Worm (Caenorhabditis elegans) whole organism, L2 larva: ENCODE data around the gene vti-1.
"Not testable (repeated sequence)": the region's sequence is repeated elsewhere in the genome, so short reads cannot be mapped to it uniquely, and the experiment has no call there.

Experiments used
- F13H6.1 ChIP-seq: sonication (generic microtip); optimal IDR thresholded peaks from 2 replicates; lab custom pipeline; 2016; ENCODE audit warnings: missing genetic modification characterization, missing compliant biosample characterization
- R02D3.7 ChIP-seq: fragments of 150-350 bp; optimal IDR thresholded peaks from 2 replicates; lab custom pipeline; 2014; ENCODE audit warnings: missing biosample characterization, missing genetic modification characterization
- Y55F3AM.14 ChIP-seq: fragments of 200-800 bp; sonication (Bioruptor generic); optimal IDR thresholded peaks from 2 replicates; lab custom pipeline; 2018; ENCODE audit warnings: mild to moderate bottlenecking, missing genetic modification characterization, missing compliant biosample characterization
- ZK546.5 ChIP-seq: sonication (generic microtip); optimal IDR thresholded peaks from 2 replicates; lab custom pipeline; 2017; ENCODE audit warnings: missing biosample characterization, missing genetic modification characterization
- alr-1 ChIP-seq: fragments of 150-350 bp; optimal IDR thresholded peaks from 2 replicates; lab custom pipeline; 2014; ENCODE audit warnings: missing biosample characterization, missing genetic modification characterization
- aly-2 ChIP-seq: fragments of 150-350 bp; optimal IDR thresholded peaks from 2 replicates; lab custom pipeline; 2014; ENCODE audit warnings: missing biosample characterization, missing genetic modification characterization
- crh-2 ChIP-seq: sonication (generic microtip); optimal IDR thresholded peaks from 2 replicates; lab custom pipeline; 2017; ENCODE audit warnings: missing biosample characterization, missing genetic modification characterization
- dmd-4 ChIP-seq: sonication (generic microtip); optimal IDR thresholded peaks from 2 replicates; lab custom pipeline; 2017; ENCODE audit warnings: missing biosample characterization, missing genetic modification characterization
- elt-1 ChIP-seq: fragments of 150-350 bp; optimal IDR thresholded peaks from 2 replicates; lab custom pipeline; 2014; ENCODE audit warnings: missing biosample characterization, missing genetic modification characterization
- fos-1 ChIP-seq: fragments of 150-350 bp; optimal IDR thresholded peaks from 2 replicates; lab custom pipeline; 2014; ENCODE audit warnings: missing biosample characterization, missing genetic modification characterization
- gmeb-1 ChIP-seq: fragments of 150-350 bp; optimal IDR thresholded peaks from 2 replicates; lab custom pipeline; 2014; ENCODE audit warnings: missing biosample characterization, missing genetic modification characterization
- lin-11 ChIP-seq: fragments of 150-350 bp; sonication (generic microtip); optimal IDR thresholded peaks from 2 replicates; lab custom pipeline; 2014; ENCODE audit warnings: missing biosample characterization, missing genetic modification characterization, inconsistent platforms, mixed read lengths
- lin-39 ChIP-seq: fragments of 150-350 bp; optimal IDR thresholded peaks from 2 replicates; lab custom pipeline; 2014; ENCODE audit warnings: missing biosample characterization, missing genetic modification reagents, missing genetic modification characterization
- mab-5 ChIP-seq: fragments of 150-350 bp; optimal IDR thresholded peaks from 2 replicates; lab custom pipeline; 2014; ENCODE audit warnings: missing biosample characterization, missing genetic modification characterization
- mbf-1 ChIP-seq: sonication (generic microtip); optimal IDR thresholded peaks from 2 replicates; lab custom pipeline; 2017; ENCODE audit warnings: missing biosample characterization, missing genetic modification characterization
- mdl-1 ChIP-seq, 2 experiments: fragments of 150-350 bp in 1 of 2; sonication (generic microtip) in 1 of 2; optimal IDR thresholded peaks; 2 replicates each; lab custom pipeline; 2017; ENCODE audit warnings: missing biosample characterization in 2 of 2, missing genetic modification characterization in 2 of 2
- nhr-10 ChIP-seq: sonication (generic microtip); optimal IDR thresholded peaks from 2 replicates; lab custom pipeline; 2017; ENCODE audit warnings: missing biosample characterization, missing genetic modification characterization
- nhr-11 ChIP-seq: fragments of 150-350 bp; optimal IDR thresholded peaks from 2 replicates; lab custom pipeline; 2014; ENCODE audit warnings: missing biosample characterization, missing genetic modification characterization
- nhr-129 ChIP-seq: fragments of 150-350 bp; optimal IDR thresholded peaks from 2 replicates; lab custom pipeline; 2014; ENCODE audit warnings: missing biosample characterization, missing genetic modification characterization
- nhr-21 ChIP-seq: fragments of 150-350 bp; optimal IDR thresholded peaks from 2 replicates; lab custom pipeline; 2014; ENCODE audit warnings: missing biosample characterization, missing genetic modification characterization
- nhr-23 ChIP-seq: fragments of 150-350 bp; optimal IDR thresholded peaks from 2 replicates; lab custom pipeline; 2014; ENCODE audit warnings: missing biosample characterization, missing genetic modification reagents, missing genetic modification characterization
- nhr-237 ChIP-seq: fragments of 150-350 bp; optimal IDR thresholded peaks from 2 replicates; lab custom pipeline; 2014; ENCODE audit warnings: missing biosample characterization, missing genetic modification characterization
- nhr-25 ChIP-seq: fragments of 150-350 bp; sonication (generic microtip); optimal IDR thresholded peaks from 3 replicates; lab custom pipeline; 2014; ENCODE audit warnings: missing biosample characterization, missing genetic modification characterization
- nhr-6 ChIP-seq: fragments of 150-350 bp; optimal IDR thresholded peaks from 2 replicates; lab custom pipeline; 2014; ENCODE audit warnings: missing biosample characterization, missing genetic modification characterization
- peb-1 ChIP-seq: fragments of 150-350 bp; optimal IDR thresholded peaks from 2 replicates; lab custom pipeline; 2014; ENCODE audit warnings: missing biosample characterization, missing genetic modification characterization
- sem-4 ChIP-seq: fragments of 150-350 bp; optimal IDR thresholded peaks from 2 replicates; lab custom pipeline; 2014; ENCODE audit warnings: missing biosample characterization, missing genetic modification reagents, missing genetic modification characterization
- sma-3 ChIP-seq: sonication (generic microtip); optimal IDR thresholded peaks from 2 replicates; lab custom pipeline; 2016; ENCODE audit warnings: missing genetic modification reagents, missing genetic modification characterization, missing compliant biosample characterization
- sma-9 ChIP-seq, 2 experiments: fragments of 150-350 bp in 1 of 2; sonication (generic microtip) in 1 of 2; optimal IDR thresholded peaks; 2 replicates each; lab custom pipeline; 2014 to 2016; ENCODE audit warnings: missing genetic modification characterization in 2 of 2, mild to moderate bottlenecking in 1 of 2, missing biosample characterization in 1 of 2, missing compliant biosample characterization in 1 of 2, missing genetic modification reagents in 1 of 2, moderate library complexity in 1 of 2
- unc-39 ChIP-seq: fragments of 150-350 bp; optimal IDR thresholded peaks from 2 replicates; lab custom pipeline; 2014; ENCODE audit warnings: missing biosample characterization, missing genetic modification characterization
- unc-62 ChIP-seq: fragments of 150-350 bp; optimal IDR thresholded peaks from 2 replicates; lab custom pipeline; 2014; ENCODE audit warnings: missing biosample characterization, missing genetic modification reagents, missing genetic modification characterization
- zag-1 ChIP-seq: fragments of 150-350 bp; optimal IDR thresholded peaks from 2 replicates; lab custom pipeline; 2014; ENCODE audit warnings: missing biosample characterization, missing genetic modification characterization
- ztf-1 ChIP-seq: fragments of 200-800 bp; sonication (Bioruptor generic); conservative IDR thresholded peaks from 2 replicates; pipeline ENCODE4 v1.3.6; 2022; ENCODE audit warnings: missing genetic modification characterization, missing compliant biosample characterization

vti-1 gene

ce11 chrIV:14782211-14782610 is 15.7 kb upstream of the vti-1 start, which contains the start of gene Y57G11C.1130:
Gene Y57G11C.1130, plus strand, starts transcription at chrIV:14782511.
- TF ChIP-seq zag-1 (tag; lab: Kevin White, UChicago) (no peak), R02D3.7 (tag; lab: Kevin White, UChicago) (no peak), unc-39 (tag; lab: Kevin White, UChicago) (no peak), mdl-1 (tag; optimal IDR thresholded peaks at IDR 0.05; lab: Kevin White, UChicago) (no peak), nhr-6 (tag; lab: Kevin White, UChicago) (no peak), lin-11 (tag; lab: Kevin White, UChicago) (no peak), crh-2 (tag; lab: Kevin White, UChicago) (no peak), aly-2 (tag; lab: Kevin White, UChicago) (no peak), nhr-25 (tag; lab: Kevin White, UChicago) (no peak), nhr-129 (no peak), fos-1 (no peak), nhr-11 (tag; lab: Kevin White, UChicago) (no peak), ZK546.5 (tag; lab: Kevin White, UChicago) (no peak), mbf-1 (tag; lab: Kevin White, UChicago) (no peak), ztf-1 (no peak), nhr-237 (no peak)

ce11 chrIV:14781537-14781936 is 15.1 kb upstream of the vti-1 start, which contains the start of gene Y57G11C.8:
Gene Y57G11C.8, plus strand, starts transcription at chrIV:14781837.
- no peak for TF ChIP-seq unc-39 (tag; lab: Kevin White, UChicago)
- TF ChIP-seq nhr-10 (tag; lab: Kevin White, UChicago), result no peak
- TF ChIP-seq F13H6.1 (tag; lab: Kevin White, UChicago), result no peak
- no peak for TF ChIP-seq gmeb-1 (tag; lab: Kevin White, UChicago)
- no peak for TF ChIP-seq nhr-129
- no peak for TF ChIP-seq sma-3 (GFP tag; lab: Kevin White, UChicago)
- no peak for TF ChIP-seq Y55F3AM.14 (GFP tag; lab: Kevin White, UChicago)
- TF ChIP-seq mab-5 (tag; lab: Kevin White, UChicago), result no peak
- TF ChIP-seq mdl-1 (tag; optimal IDR thresholded peaks at IDR 0.05; lab: Kevin White, UChicago), result no peak
- TF ChIP-seq unc-62, result no peak
- no peak for TF ChIP-seq mbf-1 (tag; lab: Kevin White, UChicago)
- no peak for TF ChIP-seq sma-9 (GFP tag; optimal IDR thresholded peaks at IDR 0.05; lab: Kevin White, UChicago)
- TF ChIP-seq sma-9 (tag; optimal IDR thresholded peaks at IDR 0.05; lab: Kevin White, UChicago), result no peak

- not testable (repeated sequence) for TF ChIP-seq mdl-1 (tag; optimal IDR thresholded peaks at IDR 0.05; lab: Kevin White, UChicago); nhr-21 (tag; lab: Kevin White, UChicago); nhr-10 (tag; lab: Kevin White, UChicago)
These were observed 8.0 kb upstream of the vti-1 start, which contains the start of gene Y57G11C.51 for ce11 chrIV:14774454-14774853. Gene Y57G11C.51, minus strand, starts transcription at chrIV:14774554.

- TF ChIP-seq lin-39 (tag; lab: Kevin White, UChicago), result no peak
- TF ChIP-seq peb-1, result no peak
- TF ChIP-seq sem-4 (tag; lab: Kevin White, UChicago), result no peak
- TF ChIP-seq dmd-4, result no peak
- no peak for TF ChIP-seq alr-1
- TF ChIP-seq lin-11 (tag; lab: Kevin White, UChicago), result no peak
- TF ChIP-seq zag-1 (tag; lab: Kevin White, UChicago), result no peak
- TF ChIP-seq nhr-23 (tag; lab: Kevin White, UChicago), result no peak
- TF ChIP-seq nhr-129, result no peak
- TF ChIP-seq mdl-1 (tag; optimal IDR thresholded peaks at IDR 0.05; lab: Kevin White, UChicago), result no peak
- TF ChIP-seq mbf-1 (tag; lab: Kevin White, UChicago), result no peak
- no peak for TF ChIP-seq sma-9 (GFP tag; optimal IDR thresholded peaks at IDR 0.05; lab: Kevin White, UChicago)
- TF ChIP-seq sma-9 (tag; optimal IDR thresholded peaks at IDR 0.05; lab: Kevin White, UChicago), result no peak
- no peak for TF ChIP-seq nhr-10 (tag; lab: Kevin White, UChicago)
- no peak for TF ChIP-seq Y55F3AM.14 (GFP tag; lab: Kevin White, UChicago)
- TF ChIP-seq nhr-21 (tag; lab: Kevin White, UChicago), result no peak
- TF ChIP-seq nhr-6 (tag; lab: Kevin White, UChicago), result no peak
These were observed 7.0 kb upstream of the vti-1 start, which contains the start of gene Y57G11C.36 for ce11 chrIV:14773280-14774071. Gene Y57G11C.36, minus strand, starts transcription at chrIV:14773781.

ce11 chrIV:14771325-14771724 is 4.9 kb upstream of the vti-1 start, which contains the start of gene degl-1:
Gene degl-1, minus strand, starts transcription at chrIV:14771425.
- TF ChIP-seq ZK546.5 (tag; lab: Kevin White, UChicago) (no peak), elt-1 (no peak), nhr-25 (tag; lab: Kevin White, UChicago) (no peak), F13H6.1 (tag; lab: Kevin White, UChicago) (no peak), nhr-21 (tag; lab: Kevin White, UChicago) (no peak), nhr-129 (no peak)
